Fruit fly (Drosophila melanogaster) whole organism, adult: ENCODE measurements around the gene CG7058.

ENCODE experiments used
- CG14711 ChIP-seq: fragments of 200-800 bp; sonication (Bioruptor generic); optimal IDR thresholded peaks from 2 replicates; lab custom pipeline; 2018; ENCODE audit warnings: missing biosample characterization, mild to moderate bottlenecking, missing genetic modification characterization, moderate library complexity
- CG5204 ChIP-seq: fragments of 200-800 bp; sonication (Bioruptor generic); optimal IDR thresholded peaks from 2 replicates; lab custom pipeline; 2016; ENCODE audit warnings: missing biosample characterization, missing genetic modification characterization
- CG7045 ChIP-seq: fragments of 200-800 bp; sonication (Bioruptor generic); optimal IDR thresholded peaks from 2 replicates; lab custom pipeline; 2017; ENCODE audit warnings: missing biosample characterization, mild to moderate bottlenecking, missing genetic modification characterization
- Mnt ChIP-seq: fragments of 200-800 bp; sonication (Bioruptor generic); optimal IDR thresholded peaks from 2 replicates; lab custom pipeline; 2016; ENCODE audit warnings: missing biosample characterization, mild to moderate bottlenecking, missing genetic modification characterization
- kay ChIP-seq: fragments of 200-800 bp; sonication (Bioruptor generic); peaks from one replicate; lab custom pipeline; 2016; ENCODE audit warnings: missing biosample characterization, missing genetic modification characterization, borderline replicate concordance
- ovo ChIP-seq: fragments of 200-800 bp; sonication (Bioruptor generic); optimal IDR thresholded peaks from 2 replicates; lab custom pipeline; 2016; ENCODE audit warnings: missing biosample characterization, missing genetic modification characterization

DNA sequence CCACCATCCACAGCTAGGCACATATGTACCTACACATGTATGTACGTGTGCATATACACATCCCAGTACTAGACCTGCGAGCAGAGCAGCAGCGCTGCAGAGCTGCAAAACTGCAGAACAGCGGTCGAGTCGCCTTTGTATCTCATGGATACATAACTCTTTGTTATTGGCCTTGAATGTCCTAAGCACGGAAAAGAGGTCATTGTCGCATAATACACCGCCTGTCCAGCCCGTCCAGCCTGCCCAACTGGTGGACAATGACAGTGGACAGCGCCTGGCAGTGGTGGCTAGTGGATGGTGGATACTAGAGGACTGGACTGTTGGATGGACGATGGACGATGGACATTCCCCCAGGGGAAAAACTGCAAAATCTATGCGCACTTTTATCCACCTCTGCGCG, 5.2 kb upstream of the CG7058 start:
- TF ChIP-seq kay (GFP tag; lab: Kevin White, UChicago) (no peak), CG5204 (no peak), ovo (GFP tag; lab: Kevin White, UChicago) (no peak), Mnt (GFP tag; lab: Kevin White, UChicago) (no peak), CG14711 (tag; lab: Kevin White, UChicago) (no peak), CG7045 (no peak)
